Fruit fly (Drosophila melanogaster) whole organism, embryonic: ENCODE measurements around the gene shi.

Source experiments
- CG11696 ChIP-seq: fragments of 200-800 bp; sonication (Bioruptor generic); IDR thresholded peaks from 2 replicates; pipeline ENCODE4 v1.3.6; 2022; ENCODE audit warnings: missing biosample characterization, missing genetic modification characterization
- CG1603 ChIP-seq: fragments of 200-800 bp; sonication (Bioruptor generic); optimal IDR thresholded peaks from 2 replicates; lab custom pipeline; 2019; ENCODE audit warnings: missing biosample characterization, mild to moderate bottlenecking, missing genetic modification characterization, moderate library complexity
- CG5245 ChIP-seq: fragments of 200-800 bp; sonication (Bioruptor generic); optimal IDR thresholded peaks from 3 replicates; lab custom pipeline; 2016; ENCODE audit warnings: missing biosample characterization, missing genetic modification characterization
- Dll ChIP-seq: fragments of 200-800 bp; sonication (Bioruptor generic); IDR thresholded peaks from 4 replicates; pipeline ENCODE4 v1.3.6; 2022; ENCODE audit warnings: missing biosample characterization, missing genetic modification characterization; ENCODE audit not compliant: partially characterized antibody
- Doc3 ChIP-seq: fragments of 200-800 bp; sonication (Bioruptor generic); IDR thresholded peaks from 3 replicates; pipeline ENCODE4 v1.3.6; 2022; ENCODE audit warnings: missing biosample characterization, missing genetic modification characterization; ENCODE audit not compliant: partially characterized antibody
- Drgx ChIP-seq: fragments of 200-800 bp; sonication (Bioruptor generic); IDR thresholded peaks from 2 replicates; pipeline ENCODE4 v1.3.6; 2022; ENCODE audit warnings: missing biosample characterization, missing genetic modification characterization
- ab ChIP-seq: fragments of 200-800 bp; sonication (Bioruptor generic); optimal IDR thresholded peaks from 2 replicates; lab custom pipeline; 2016; ENCODE audit warnings: missing biosample characterization, missing genetic modification characterization
- chn ChIP-seq: fragments of 200-800 bp; sonication (Bioruptor generic); optimal IDR thresholded peaks from 2 replicates; lab custom pipeline; 2016; ENCODE audit warnings: missing biosample characterization, missing genetic modification characterization
- fd64A ChIP-seq: fragments of 200-800 bp; sonication (Bioruptor generic); optimal IDR thresholded peaks from 3 replicates; lab custom pipeline; 2018; ENCODE audit warnings: missing biosample characterization, mild to moderate bottlenecking, missing genetic modification characterization
- mirr ChIP-seq: fragments of 200-800 bp; sonication (Bioruptor generic); optimal IDR thresholded peaks from 3 replicates; lab custom pipeline; 2018; ENCODE audit warnings: missing biosample characterization, mild to moderate bottlenecking, missing genetic modification characterization
- mld ChIP-seq: fragments of 200-800 bp; sonication (Bioruptor generic); IDR thresholded peaks from 3 replicates; pipeline ENCODE4 v1.3.6; 2022; ENCODE audit warnings: missing biosample characterization, missing genetic modification characterization; ENCODE audit not compliant: partially characterized antibody
- trh ChIP-seq: fragments of 200-800 bp; sonication (Bioruptor generic); optimal IDR thresholded peaks from 2 replicates; lab custom pipeline; 2016; ENCODE audit warnings: missing biosample characterization, missing genetic modification characterization

- TF ChIP-seq Dll (GFP tag; lab: Robert Waterston, UW) (no peak), Drgx (no peak), chn (GFP tag; lab: Kevin White, UChicago) (no peak), trh (peak; percentile 25), Doc3 (no peak), ab (no peak), CG1603 (no peak), mirr (GFP tag; lab: Kevin White, UChicago) (peak; percentile 93), CG11696 (GFP tag; lab: Robert Waterston, UW) (no peak; the same call in 1 of the 2 replicates), fd64A (GFP tag; lab: Kevin White, UChicago) (peak; percentile 63), CG5245 (GFP tag; lab: Kevin White, UChicago) (no peak), mld (GFP tag; lab: Robert Waterston, UW) (no peak)
Observed at dm6 chrX:15870777-15871757, 20.8 kb upstream of the shi start.
